Fruit fly (Drosophila melanogaster): ENCODE results near the gene CG32006.

DNA sequence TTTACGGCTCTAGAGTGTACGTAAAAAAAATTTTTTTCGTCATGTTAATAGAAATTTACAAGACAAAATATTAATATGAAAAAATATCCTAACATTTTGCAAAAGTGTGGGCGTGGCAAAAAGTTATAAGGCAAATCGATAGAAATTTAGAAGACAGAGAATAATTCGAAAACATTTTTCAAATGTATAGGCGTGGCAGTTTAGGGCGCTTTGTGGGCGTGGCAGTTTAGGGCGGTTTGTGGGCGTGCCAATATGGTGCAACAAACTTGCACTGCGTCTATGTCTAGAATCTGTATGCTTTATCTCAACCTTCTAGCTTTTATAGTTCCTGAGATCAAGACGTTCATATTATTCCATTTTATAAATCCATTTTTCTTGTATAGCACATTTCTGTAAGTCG lies 19.6 kb upstream of the CG32006 start:
- TF ChIP-seq eg (GFP tag; IDR thresholded peaks at IDR 0.05) (no peak), CG4318 (GFP tag; optimal IDR thresholded peaks at IDR 0.05) (no peak), CG6163 (GFP tag; IDR thresholded peaks at IDR 0.05) (no peak)
